Fruit fly (Drosophila melanogaster) S2 (cell line): Measurements from ENCODE around the gene CG43968.
"Not testable (repeated sequence)": the region's sequence is repeated elsewhere in the genome, so short reads cannot be mapped to it uniquely, and the experiment has no call there.

ENCODE experiments used
- CG8478 ChIP-seq: fragments of >200 bp; optimal IDR thresholded peaks from 2 replicates; lab custom pipeline; 2018
- CTCF ChIP-seq, 2 experiments: fragments of >200 bp; optimal IDR thresholded peaks; 2 replicates each; lab custom pipeline; 2018

CG43968 gene

dm6 chr3L:23783931-23784330, at the start of gene CG43968:
TSS of gene CG43968 (plus strand) at chr3L:23784231.
- TF ChIP-seq CG8478 (no peak), CTCF (optimal IDR thresholded peaks at IDR 0.05; lab: Kevin White, UChicago) (no peak)

dm6 chr3L:23737660-23738059, 46.4 kb upstream of the CG43968 start, which contains the start of gene CG17698:
TSS of gene CG17698 (plus strand) at chr3L:23737960.
- TF ChIP-seq CG8478; CTCF (optimal IDR thresholded peaks at IDR 0.05; lab: Kevin White, UChicago): not testable (repeated sequence)

- TF ChIP-seq CG8478: no peak
- TF ChIP-seq CTCF (optimal IDR thresholded peaks at IDR 0.05; lab: Kevin White, UChicago): no peak
Observed at dm6 chr3L:23738183-23738831, 45.7 kb upstream of the CG43968 start.
